Fruit fly (Drosophila melanogaster) whole organism, embryonic: ENCODE measurements around the gene ocn.

Experiments used
- Atf3 ChIP-seq: fragments of 200-800 bp; sonication (Bioruptor generic); optimal IDR thresholded peaks from 3 replicates; lab custom pipeline; 2016; ENCODE audit warnings: missing biosample characterization, missing genetic modification characterization
- Atf6 ChIP-seq: fragments of 200-800 bp; sonication (Bioruptor generic); IDR thresholded peaks from 2 replicates; pipeline ENCODE4 v1.3.6; 2022; ENCODE audit warnings: missing biosample characterization, missing genetic modification characterization
- BEAF-32 ChIP-seq: fragments of 200-800 bp; sonication (Bioruptor generic); optimal IDR thresholded peaks from 3 replicates; lab custom pipeline; 2017; ENCODE audit warnings: missing biosample characterization, missing genetic modification characterization, mild to moderate bottlenecking, moderate library complexity, missing genetic modification reagents
- CG10366 ChIP-seq: fragments of 200-800 bp; sonication (Bioruptor generic); IDR thresholded peaks from 2 replicates; pipeline ENCODE4 v1.3.6; 2022; ENCODE audit warnings: missing biosample characterization, missing genetic modification characterization
- CG10565 ChIP-seq: fragments of 200-800 bp; sonication (Bioruptor generic); optimal IDR thresholded peaks from 3 replicates; lab custom pipeline; 2016; ENCODE audit warnings: missing biosample characterization, mild to moderate bottlenecking, missing genetic modification characterization
- CG10959 ChIP-seq: fragments of 200-800 bp; sonication (Bioruptor generic); IDR thresholded peaks from 2 replicates; pipeline ENCODE4 v1.3.6; 2022; ENCODE audit warnings: missing biosample characterization, missing genetic modification characterization
- CG12155 ChIP-seq: fragments of 200-800 bp; sonication (Bioruptor generic); optimal IDR thresholded peaks from 3 replicates; lab custom pipeline; 2016; ENCODE audit warnings: missing biosample characterization, missing genetic modification characterization
- CG12391 ChIP-seq: fragments of 200-800 bp; sonication (Bioruptor generic); optimal IDR thresholded peaks from 3 replicates; lab custom pipeline; 2018; ENCODE audit warnings: missing biosample characterization, mild to moderate bottlenecking, missing genetic modification characterization, moderate library complexity
- CG13424 ChIP-seq: fragments of 200-800 bp; sonication (Bioruptor generic); optimal IDR thresholded peaks from 2 replicates; lab custom pipeline; 2019; ENCODE audit warnings: missing biosample characterization, mild to moderate bottlenecking, missing genetic modification characterization, moderate library complexity
- CG1647 ChIP-seq: fragments of 200-800 bp; sonication (Bioruptor generic); optimal IDR thresholded peaks from 3 replicates; lab custom pipeline; 2016; ENCODE audit warnings: missing biosample characterization, missing genetic modification characterization
- CG16779 ChIP-seq: fragments of 200-800 bp; sonication (Bioruptor generic); IDR thresholded peaks from 2 replicates; pipeline ENCODE4 v1.3.6; 2022; ENCODE audit warnings: missing biosample characterization, missing genetic modification characterization
- CG2129 ChIP-seq: fragments of 200-800 bp; sonication (Bioruptor generic); IDR thresholded peaks from 2 replicates; pipeline ENCODE4 v1.3.6; 2022; ENCODE audit warnings: missing biosample characterization, missing genetic modification characterization; ENCODE audit not compliant: partially characterized antibody
- CG2202 ChIP-seq: fragments of 200-800 bp; sonication (Bioruptor generic); optimal IDR thresholded peaks from 2 replicates; lab custom pipeline; 2018; ENCODE audit warnings: missing biosample characterization, mild to moderate bottlenecking, missing genetic modification characterization
- CG31224 ChIP-seq: fragments of 200-800 bp; sonication (Bioruptor generic); IDR thresholded peaks from 2 replicates; pipeline ENCODE4 v1.3.6; 2022; ENCODE audit warnings: missing biosample characterization, missing genetic modification characterization
- CG3407 ChIP-seq: fragments of 200-800 bp; sonication (Bioruptor generic); optimal IDR thresholded peaks from 2 replicates; lab custom pipeline; 2018; ENCODE audit warnings: missing biosample characterization, mild to moderate bottlenecking, missing genetic modification characterization
- CG4328 ChIP-seq: fragments of 200-800 bp; sonication (Bioruptor generic); optimal IDR thresholded peaks from 3 replicates; lab custom pipeline; 2017; ENCODE audit warnings: missing biosample characterization, missing genetic modification reagents, missing genetic modification characterization
- CG6254 ChIP-seq: fragments of 200-800 bp; sonication (Bioruptor generic); optimal IDR thresholded peaks from 3 replicates; lab custom pipeline; 2017; ENCODE audit warnings: mild to moderate bottlenecking, missing biosample characterization, missing genetic modification reagents, missing genetic modification characterization
- CG6813 ChIP-seq: fragments of 200-800 bp; sonication (Bioruptor generic); optimal IDR thresholded peaks from 2 replicates; lab custom pipeline; 2017; ENCODE audit warnings: missing biosample characterization, missing genetic modification characterization, mild to moderate bottlenecking, moderate library complexity, missing genetic modification reagents
- CG8359 ChIP-seq: fragments of 200-800 bp; sonication (Bioruptor generic); optimal IDR thresholded peaks from 2 replicates; lab custom pipeline; 2017; ENCODE audit warnings: missing biosample characterization, mild to moderate bottlenecking, missing genetic modification characterization, borderline replicate concordance
- CG9609 ChIP-seq: fragments of 200-800 bp; sonication (Bioruptor generic); optimal IDR thresholded peaks from 3 replicates; lab custom pipeline; 2016; ENCODE audit warnings: missing biosample characterization, missing genetic modification characterization
- D ChIP-seq, 2 experiments: fragments of 200-800 bp in 1 of 2; fragments of >200 bp in 1 of 2; sonication (Bioruptor generic) in 1 of 2; optimal IDR thresholded peaks; 2 replicates in 1 of 2; 3 replicates in 1 of 2; lab custom pipeline; 2017; ENCODE audit warnings: mild to moderate bottlenecking in 1 of 2, missing biosample characterization in 1 of 2, missing genetic modification characterization in 1 of 2, missing genetic modification reagents in 1 of 2
- Elba2 ChIP-seq: fragments of 200-800 bp; sonication (Bioruptor generic); optimal IDR thresholded peaks from 3 replicates; lab custom pipeline; 2016; ENCODE audit warnings: missing biosample characterization, missing genetic modification characterization
- HLH4C ChIP-seq: fragments of 200-800 bp; sonication (Bioruptor generic); IDR thresholded peaks from 3 replicates; pipeline ENCODE4 v1.3.6; 2022; ENCODE audit warnings: missing biosample characterization, missing genetic modification characterization; ENCODE audit not compliant: partially characterized antibody
- Hand ChIP-seq: fragments of 200-800 bp; sonication (Bioruptor generic); optimal IDR thresholded peaks from 2 replicates; lab custom pipeline; 2017; ENCODE audit warnings: mild to moderate bottlenecking, missing biosample characterization, missing genetic modification reagents, missing genetic modification characterization
- Lpt ChIP-seq: fragments of >200 bp; optimal IDR thresholded peaks from 2 replicates; lab custom pipeline; 2018; ENCODE audit warnings: missing biosample characterization, missing genetic modification characterization
- Max ChIP-seq: fragments of 200-800 bp; sonication (Bioruptor generic); optimal IDR thresholded peaks from 2 replicates; lab custom pipeline; 2016; ENCODE audit warnings: missing biosample characterization, mild to moderate bottlenecking, missing genetic modification characterization
- Meics ChIP-seq: fragments of 200-800 bp; sonication (Bioruptor generic); optimal IDR thresholded peaks from 2 replicates; lab custom pipeline; 2017; ENCODE audit warnings: missing biosample characterization, mild to moderate bottlenecking, missing genetic modification characterization
- Opbp ChIP-seq: fragments of 200-800 bp; sonication (Bioruptor generic); IDR thresholded peaks from 3 replicates; pipeline ENCODE4 v1.3.6; 2022; ENCODE audit warnings: missing biosample characterization, missing genetic modification characterization; ENCODE audit not compliant: partially characterized antibody
- PHDP ChIP-seq: fragments of 200-800 bp; sonication (Bioruptor generic); optimal IDR thresholded peaks from 3 replicates; lab custom pipeline; 2018; ENCODE audit warnings: missing biosample characterization, mild to moderate bottlenecking, missing genetic modification characterization, moderate library complexity
- Rx ChIP-seq: fragments of 200-800 bp; sonication (Bioruptor generic); IDR thresholded peaks from 2 replicates; pipeline ENCODE4 v1.3.6; 2022; ENCODE audit warnings: missing biosample characterization, missing genetic modification characterization
- bsh ChIP-seq, 2 experiments: fragments of 200-800 bp; sonication (Bioruptor generic); optimal IDR thresholded peaks; 2 replicates each; lab custom pipeline; 2017 to 2018; ENCODE audit warnings: mild to moderate bottlenecking in 2 of 2, missing biosample characterization in 2 of 2, missing genetic modification characterization in 2 of 2, moderate library complexity in 1 of 2
- btn ChIP-seq: fragments of 200-800 bp; sonication (Bioruptor generic); optimal IDR thresholded peaks from 2 replicates; lab custom pipeline; 2016; ENCODE audit warnings: missing biosample characterization, missing genetic modification characterization
- ci ChIP-seq: fragments of 200-800 bp; sonication (Bioruptor generic); IDR thresholded peaks from 3 replicates; pipeline ENCODE4 v1.3.6; 2022; ENCODE audit warnings: missing biosample characterization, missing genetic modification characterization
- fu2 ChIP-seq: fragments of 200-800 bp; sonication (Bioruptor generic); optimal IDR thresholded peaks from 2 replicates; lab custom pipeline; 2016; ENCODE audit warnings: missing biosample characterization, missing genetic modification characterization
- h ChIP-seq: fragments of >200 bp; optimal IDR thresholded peaks from 2 replicates; lab custom pipeline; 2017
- hb ChIP-seq: fragments of 200-800 bp; sonication (Bioruptor generic); IDR thresholded peaks from 3 replicates; pipeline ENCODE4 v1.3.6; 2022; ENCODE audit warnings: missing biosample characterization, missing genetic modification characterization; ENCODE audit not compliant: partially characterized antibody
- insv ChIP-seq, 2 experiments: fragments of 200-800 bp; sonication (Bioruptor generic); optimal IDR thresholded peaks; 3 replicates each; lab custom pipeline; 2016 to 2018; ENCODE audit warnings: missing biosample characterization in 2 of 2, missing genetic modification characterization in 2 of 2
- lmd ChIP-seq: fragments of 200-800 bp; sonication (Bioruptor generic); IDR thresholded peaks from 2 replicates; pipeline ENCODE4 v1.3.6; 2022; ENCODE audit warnings: missing biosample characterization, missing genetic modification characterization
- lola ChIP-seq, 3 experiments: fragments of >200 bp in 2 of 3; fragments of 200-800 bp in 1 of 3; sonication (Bioruptor generic) in 1 of 3; optimal IDR thresholded peaks; 2 replicates each; lab custom pipeline; 2017 to 2019; ENCODE audit warnings: missing biosample characterization in 3 of 3, missing genetic modification characterization in 3 of 3, mild to moderate bottlenecking in 1 of 3, moderate library complexity in 1 of 3
- oc ChIP-seq: fragments of 200-800 bp; sonication (Bioruptor generic); optimal IDR thresholded peaks from 2 replicates; lab custom pipeline; 2018; ENCODE audit warnings: missing biosample characterization, mild to moderate bottlenecking, missing genetic modification characterization, moderate library complexity
- pb ChIP-seq: fragments of 200-800 bp; sonication (Bioruptor generic); optimal IDR thresholded peaks from 3 replicates; lab custom pipeline; 2016; ENCODE audit warnings: missing biosample characterization, missing genetic modification characterization
- rib ChIP-seq: fragments of 200-800 bp; sonication (Bioruptor generic); IDR thresholded peaks from 2 replicates; pipeline ENCODE4 v1.3.6; 2022; ENCODE audit warnings: missing biosample characterization, missing genetic modification characterization
- row ChIP-seq: fragments of 200-800 bp; sonication (Bioruptor generic); IDR thresholded peaks from 3 replicates; pipeline ENCODE4 v1.3.6; 2022; ENCODE audit warnings: missing biosample characterization, missing genetic modification characterization
- scrt ChIP-seq: fragments of 200-800 bp; sonication (Bioruptor generic); optimal IDR thresholded peaks from 2 replicates; lab custom pipeline; 2018; ENCODE audit warnings: missing biosample characterization, mild to moderate bottlenecking, missing genetic modification characterization, moderate library complexity
- slbo ChIP-seq: fragments of 200-800 bp; sonication (Bioruptor generic); IDR thresholded peaks from 2 replicates; pipeline ENCODE4 v1.3.6; 2022; ENCODE audit warnings: missing biosample characterization, missing genetic modification characterization
- sna ChIP-seq: fragments of 200-800 bp; sonication (Bioruptor generic); IDR thresholded peaks from 2 replicates; pipeline ENCODE4 v1.3.6; 2022; ENCODE audit warnings: missing biosample characterization, missing genetic modification characterization; ENCODE audit not compliant: partially characterized antibody
- stc ChIP-seq: fragments of 200-800 bp; sonication (Bioruptor generic); IDR thresholded peaks from 2 replicates; pipeline ENCODE4 v1.3.6; 2022; ENCODE audit warnings: missing biosample characterization, missing genetic modification characterization
- vnd ChIP-seq: fragments of 200-800 bp; sonication (Bioruptor generic); IDR thresholded peaks from 3 replicates; pipeline ENCODE4 v1.3.6; 2022; ENCODE audit warnings: missing biosample characterization, missing genetic modification characterization; ENCODE audit not compliant: partially characterized antibody
- yki ChIP-seq: fragments of >200 bp; optimal IDR thresholded peaks from 3 replicates; lab custom pipeline; 2018
- zf30C ChIP-seq: fragments of 200-800 bp; sonication (Bioruptor generic); optimal IDR thresholded peaks from 3 replicates; lab custom pipeline; 2018; ENCODE audit warnings: missing biosample characterization, mild to moderate bottlenecking, missing genetic modification characterization

The ocn gene

dm6 chr3R:30021009-30021408, 16.5 kb downstream of the ocn start (continued):
- peak; percentile 33 for TF ChIP-seq zf30C (GFP tag; lab: Kevin White, UChicago)
- no peak for TF ChIP-seq CG31224 (GFP tag; lab: Robert Waterston, UW)
- no peak for TF ChIP-seq HLH4C (GFP tag; lab: Robert Waterston, UW)
- TF ChIP-seq sna (GFP tag; lab: Robert Waterston, UW), result no peak
- no peak for TF ChIP-seq CG9609
- no peak for TF ChIP-seq insv (GFP tag; optimal IDR thresholded peaks at IDR 0.05; lab: Kevin White, UChicago)
- TF ChIP-seq Elba2, result no peak
- TF ChIP-seq btn (GFP tag; lab: Kevin White, UChicago), result no peak
- TF ChIP-seq hb, result no peak
- peak; percentile 30; the same call in 1 of the 2 replicates for TF ChIP-seq lmd (GFP tag; lab: Robert Waterston, UW)
- TF ChIP-seq D (optimal IDR thresholded peaks at IDR 0.05; lab: Kevin White, UChicago), result no peak
- TF ChIP-seq D (GFP tag; optimal IDR thresholded peaks at IDR 0.05; lab: Kevin White, UChicago), result peak; percentile 17
- no peak for TF ChIP-seq CG10565 (GFP tag; lab: Kevin White, UChicago)
- TF ChIP-seq CG12155 (GFP tag; lab: Kevin White, UChicago), result peak; percentile 10
- TF ChIP-seq CG2129 (GFP tag; lab: Robert Waterston, UW), result no peak
- TF ChIP-seq pb (GFP tag; lab: Kevin White, UChicago), result no peak
- no peak for TF ChIP-seq lola (GFP tag; optimal IDR thresholded peaks at IDR 0.05; lab: Kevin White, UChicago)
- TF ChIP-seq ci (GFP tag; lab: Robert Waterston, UW), result no peak
- TF ChIP-seq CG6813 (GFP tag; lab: Kevin White, UChicago), result no peak
- no peak for TF ChIP-seq Lpt (GFP tag; lab: Kevin White, UChicago)
- no peak for TF ChIP-seq CG10959 (GFP tag; lab: Robert Waterston, UW)
- TF ChIP-seq BEAF-32 (GFP tag; lab: Kevin White, UChicago), result no peak
- TF ChIP-seq row (GFP tag; lab: Robert Waterston, UW), result peak; percentile 58
- TF ChIP-seq Meics, result peak; percentile 37
- TF ChIP-seq stc, result peak; percentile 9; the same call in 1 of the 2 replicates
- TF ChIP-seq Opbp (GFP tag; lab: Robert Waterston, UW), result no peak
- TF ChIP-seq vnd (GFP tag; lab: Robert Waterston, UW), result no peak
- peak; percentile 30 for TF ChIP-seq CG12391 (tag; lab: Kevin White, UChicago)
- TF ChIP-seq Atf3 (GFP tag; lab: Kevin White, UChicago), result no peak
- no peak for TF ChIP-seq CG8359 (GFP tag; lab: Kevin White, UChicago)
- TF ChIP-seq CG6254 (GFP tag; lab: Kevin White, UChicago), result no peak
- peak; percentile 16; the same call in 1 of the 2 replicates for TF ChIP-seq CG10366
- TF ChIP-seq CG1647 (GFP tag; lab: Kevin White, UChicago), result no peak
- no peak for TF ChIP-seq rib (GFP tag; lab: Robert Waterston, UW)
- TF ChIP-seq fu2, result no peak
- no peak for TF ChIP-seq CG3407 (GFP tag; lab: Kevin White, UChicago)
- TF ChIP-seq slbo (GFP tag; lab: Robert Waterston, UW), result peak; percentile 34; the same call in 1 of the 2 replicates
- TF ChIP-seq Atf6 (GFP tag; lab: Robert Waterston, UW), result peak; percentile 24; the same call in 1 of the 2 replicates
- TF ChIP-seq Max (GFP tag; lab: Kevin White, UChicago), result no peak
- no peak for TF ChIP-seq scrt (GFP tag; lab: Kevin White, UChicago)
- no peak for TF ChIP-seq yki (lab: Kevin White, UChicago)
- TF ChIP-seq bsh (GFP tag; optimal IDR thresholded peaks at IDR 0.05; lab: Kevin White, UChicago), result peak in 1 of 2 experiments; percentile 29
- TF ChIP-seq CG16779, result no peak
- no peak for TF ChIP-seq CG2202 (tag; lab: Kevin White, UChicago)
- no peak for TF ChIP-seq Rx (GFP tag; lab: Robert Waterston, UW)
- TF ChIP-seq CG4328 (GFP tag; lab: Kevin White, UChicago), result no peak
- TF ChIP-seq PHDP (tag; lab: Kevin White, UChicago), result no peak
- no peak for TF ChIP-seq oc
- TF ChIP-seq h, result no peak
- peak; percentile 16 for TF ChIP-seq CG13424 (tag; lab: Kevin White, UChicago)
- no peak for TF ChIP-seq Hand
